Fruit fly (Drosophila melanogaster) whole organism, embryonic: Measurements from ENCODE around the gene Indy.

ENCODE experiments used
- Abd-B ChIP-seq: fragments of 200-800 bp; sonication (Bioruptor generic); optimal IDR thresholded peaks from 2 replicates; lab custom pipeline; 2018; ENCODE audit warnings: missing biosample characterization, mild to moderate bottlenecking, missing genetic modification characterization, moderate library complexity
- Adf1 ChIP-seq: fragments of 200-800 bp; sonication (Bioruptor generic); IDR thresholded peaks from 2 replicates; pipeline ENCODE4 v1.3.6; 2022; ENCODE audit warnings: missing biosample characterization, missing genetic modification characterization
- Atf3 ChIP-seq: fragments of 200-800 bp; sonication (Bioruptor generic); optimal IDR thresholded peaks from 3 replicates; lab custom pipeline; 2016; ENCODE audit warnings: missing biosample characterization, missing genetic modification characterization
- Bgb ChIP-seq: fragments of 200-800 bp; sonication (Bioruptor generic); IDR thresholded peaks from 2 replicates; pipeline ENCODE4 v1.3.6; 2022; ENCODE audit warnings: missing biosample characterization, missing genetic modification characterization; ENCODE audit not compliant: partially characterized antibody
- Blimp-1 ChIP-seq: fragments of 200-800 bp; sonication (Bioruptor generic); optimal IDR thresholded peaks from 3 replicates; lab custom pipeline; 2018; ENCODE audit warnings: missing biosample characterization, missing genetic modification characterization, mild to moderate bottlenecking, moderate library complexity, missing genetic modification reagents
- CG10209 ChIP-seq: fragments of 200-800 bp; sonication (Bioruptor generic); optimal IDR thresholded peaks from 3 replicates; lab custom pipeline; 2017; ENCODE audit warnings: missing biosample characterization, mild to moderate bottlenecking, missing genetic modification characterization, missing genetic modification reagents
- CG10431 ChIP-seq: fragments of 200-800 bp; sonication (Bioruptor generic); optimal IDR thresholded peaks from 3 replicates; lab custom pipeline; 2018; ENCODE audit warnings: missing biosample characterization, mild to moderate bottlenecking, missing genetic modification characterization
- CG11456 ChIP-seq: fragments of 200-800 bp; sonication (Bioruptor generic); IDR thresholded peaks from 3 replicates; pipeline ENCODE4 v1.3.6; 2022; ENCODE audit warnings: missing biosample characterization, missing genetic modification characterization
- CG12155 ChIP-seq: fragments of 200-800 bp; sonication (Bioruptor generic); optimal IDR thresholded peaks from 3 replicates; lab custom pipeline; 2016; ENCODE audit warnings: missing biosample characterization, missing genetic modification characterization
- CG14710 ChIP-seq: fragments of 200-800 bp; sonication (Bioruptor generic); optimal IDR thresholded peaks from 3 replicates; lab custom pipeline; 2019; ENCODE audit warnings: missing biosample characterization, mild to moderate bottlenecking, missing genetic modification characterization, moderate library complexity
- CG15269 ChIP-seq: fragments of 200-800 bp; sonication (Bioruptor generic); optimal IDR thresholded peaks from 2 replicates; lab custom pipeline; 2018; ENCODE audit warnings: missing biosample characterization, mild to moderate bottlenecking, missing genetic modification characterization, moderate library complexity
- CG17361 ChIP-seq: fragments of 200-800 bp; sonication (Bioruptor generic); IDR thresholded peaks from 3 replicates; pipeline ENCODE4 v1.3.6; 2022; ENCODE audit warnings: missing biosample characterization, missing genetic modification characterization
- CG18262 ChIP-seq: fragments of 200-800 bp; optimal IDR thresholded peaks from 3 replicates; lab custom pipeline; 2019; ENCODE audit warnings: missing biosample characterization, mild to moderate bottlenecking, missing genetic modification characterization, moderate library complexity
- CG18599 ChIP-seq: fragments of 200-800 bp; sonication (Bioruptor generic); optimal IDR thresholded peaks from 3 replicates; lab custom pipeline; 2017; ENCODE audit warnings: missing biosample characterization, missing genetic modification characterization, mild to moderate bottlenecking, moderate library complexity, missing genetic modification reagents
- CG2678 ChIP-seq: fragments of 200-800 bp; sonication (Bioruptor generic); optimal IDR thresholded peaks from 3 replicates; lab custom pipeline; 2019; ENCODE audit warnings: missing biosample characterization, mild to moderate bottlenecking, missing genetic modification characterization, moderate library complexity
- CG2712 ChIP-seq: fragments of 200-800 bp; optimal IDR thresholded peaks from 3 replicates; lab custom pipeline; 2019; ENCODE audit warnings: missing biosample characterization, mild to moderate bottlenecking, missing genetic modification characterization, moderate library complexity
- CG2875 ChIP-seq: fragments of 200-800 bp; sonication (Bioruptor generic); optimal IDR thresholded peaks from 2 replicates; lab custom pipeline; 2017; ENCODE audit warnings: missing biosample characterization, mild to moderate bottlenecking, missing genetic modification characterization, missing genetic modification reagents
- CG31441 ChIP-seq: fragments of 200-800 bp; sonication (Bioruptor generic); IDR thresholded peaks from 2 replicates; pipeline ENCODE4 v1.3.6; 2022; ENCODE audit warnings: missing biosample characterization, missing genetic modification characterization
- CG34376 ChIP-seq: fragments of 200-800 bp; sonication (Bioruptor generic); optimal IDR thresholded peaks from 2 replicates; lab custom pipeline; 2018; ENCODE audit warnings: missing biosample characterization, mild to moderate bottlenecking, missing genetic modification characterization
- CG4404 ChIP-seq: fragments of 200-800 bp; sonication (Bioruptor generic); IDR thresholded peaks from 2 replicates; pipeline ENCODE4 v1.3.6; 2022; ENCODE audit warnings: missing biosample characterization, missing genetic modification characterization
- CG5953 ChIP-seq: fragments of 200-800 bp; sonication (Bioruptor generic); IDR thresholded peaks from 2 replicates; pipeline ENCODE4 v1.3.6; 2022; ENCODE audit warnings: missing biosample characterization, missing genetic modification characterization
- CG6272 ChIP-seq: fragments of 200-800 bp; sonication (Bioruptor generic); IDR thresholded peaks from 2 replicates; pipeline ENCODE4 v1.3.6; 2022; ENCODE audit warnings: missing biosample characterization, missing genetic modification characterization
- CG6654 ChIP-seq: fragments of 200-800 bp; sonication (Bioruptor generic); optimal IDR thresholded peaks from 2 replicates; lab custom pipeline; 2017; ENCODE audit warnings: missing biosample characterization, mild to moderate bottlenecking, missing genetic modification characterization
- CG7556 ChIP-seq: fragments of 200-800 bp; sonication (Bioruptor generic); optimal IDR thresholded peaks from 2 replicates; lab custom pipeline; 2017; ENCODE audit warnings: missing biosample characterization, mild to moderate bottlenecking, missing genetic modification characterization
- CTCF ChIP-seq: fragments of 200-800 bp; sonication (Bioruptor generic); optimal IDR thresholded peaks from 2 replicates; lab custom pipeline; 2017; ENCODE audit warnings: missing biosample characterization, mild to moderate bottlenecking, missing genetic modification characterization, moderate library complexity
- CkIIα-i1 ChIP-seq: fragments of 200-800 bp; sonication (Bioruptor generic); IDR thresholded peaks from 2 replicates; pipeline ENCODE4 v1.3.6; 2022; ENCODE audit warnings: missing biosample characterization, missing genetic modification characterization
- Dek ChIP-seq: fragments of 200-800 bp; sonication (Bioruptor generic); optimal IDR thresholded peaks from 3 replicates; lab custom pipeline; 2019; ENCODE audit warnings: missing biosample characterization, mild to moderate bottlenecking, missing genetic modification characterization, moderate library complexity
- ERR ChIP-seq: fragments of 200-800 bp; sonication (Bioruptor generic); optimal IDR thresholded peaks from 2 replicates; lab custom pipeline; 2016; ENCODE audit warnings: missing biosample characterization, missing genetic modification characterization
- HmgZ ChIP-seq: fragments of 200-800 bp; sonication (Bioruptor generic); optimal IDR thresholded peaks from 2 replicates; lab custom pipeline; 2018; ENCODE audit warnings: missing biosample characterization, mild to moderate bottlenecking, missing genetic modification characterization
- Hr51 ChIP-seq, 2 experiments: fragments of 200-800 bp; sonication (Bioruptor generic); optimal IDR thresholded peaks; 2 replicates in 1 of 2; 3 replicates in 1 of 2; lab custom pipeline; 2016 to 2018; ENCODE audit warnings: missing biosample characterization in 2 of 2, missing genetic modification characterization in 2 of 2, mild to moderate bottlenecking in 1 of 2, moderate library complexity in 1 of 2
- Pdp1 ChIP-seq, 2 experiments: fragments of 200-800 bp; sonication (Bioruptor generic); optimal IDR thresholded peaks; 3 replicates each; lab custom pipeline; 2016; ENCODE audit warnings: missing biosample characterization in 2 of 2, missing genetic modification characterization in 2 of 2, mild to moderate bottlenecking in 1 of 2, moderate library complexity in 1 of 2
- Spps ChIP-seq: fragments of 200-800 bp; sonication (Bioruptor generic); optimal IDR thresholded peaks from 2 replicates; lab custom pipeline; 2018; ENCODE audit warnings: missing biosample characterization, mild to moderate bottlenecking, missing genetic modification characterization
- cg ChIP-seq: fragments of 200-800 bp; sonication (Bioruptor generic); optimal IDR thresholded peaks from 3 replicates; lab custom pipeline; 2019; ENCODE audit warnings: missing biosample characterization, mild to moderate bottlenecking, missing genetic modification characterization, moderate library complexity
- crc ChIP-seq: fragments of 200-800 bp; sonication (Bioruptor generic); optimal IDR thresholded peaks from 2 replicates; lab custom pipeline; 2016; ENCODE audit warnings: missing biosample characterization, missing genetic modification characterization
- gcm2 ChIP-seq: fragments of 200-800 bp; sonication (Bioruptor generic); optimal IDR thresholded peaks from 2 replicates; lab custom pipeline; 2016; ENCODE audit warnings: missing biosample characterization, missing genetic modification characterization
- hkb ChIP-seq, 2 experiments: fragments of 200-800 bp in 1 of 2; fragments of >200 bp in 1 of 2; sonication (Bioruptor generic) in 1 of 2; IDR thresholded peaks in 1 of 2; optimal IDR thresholded peaks in 1 of 2; 2 replicates each; pipeline versions ENCODE4 v1.3.6 to Lab custom; 2017 to 2022; ENCODE audit warnings: missing biosample characterization in 1 of 2, missing genetic modification characterization in 1 of 2
- ind ChIP-seq: fragments of 200-800 bp; sonication (Bioruptor generic); optimal IDR thresholded peaks from 3 replicates; lab custom pipeline; 2016; ENCODE audit warnings: missing biosample characterization, missing genetic modification characterization
- jing ChIP-seq: fragments of 200-800 bp; sonication (Bioruptor generic); optimal IDR thresholded peaks from 2 replicates; lab custom pipeline; 2018; ENCODE audit warnings: missing biosample characterization, mild to moderate bottlenecking, missing genetic modification characterization
- mam ChIP-seq: fragments of 200-800 bp; sonication (Bioruptor generic); optimal IDR thresholded peaks from 3 replicates; lab custom pipeline; 2016; ENCODE audit warnings: missing biosample characterization, missing genetic modification characterization
- mirr ChIP-seq: fragments of 200-800 bp; sonication (Bioruptor generic); optimal IDR thresholded peaks from 3 replicates; lab custom pipeline; 2018; ENCODE audit warnings: missing biosample characterization, mild to moderate bottlenecking, missing genetic modification characterization
- oc ChIP-seq: fragments of 200-800 bp; sonication (Bioruptor generic); optimal IDR thresholded peaks from 2 replicates; lab custom pipeline; 2018; ENCODE audit warnings: missing biosample characterization, mild to moderate bottlenecking, missing genetic modification characterization, moderate library complexity
- pnt ChIP-seq: fragments of 200-800 bp; sonication (Bioruptor generic); optimal IDR thresholded peaks from 3 replicates; lab custom pipeline; 2016; ENCODE audit warnings: missing biosample characterization, missing genetic modification characterization
- salm ChIP-seq: fragments of 200-800 bp; sonication (Bioruptor generic); optimal IDR thresholded peaks from 2 replicates; lab custom pipeline; 2018; ENCODE audit warnings: missing biosample characterization, mild to moderate bottlenecking, missing genetic modification characterization
- sens ChIP-seq: fragments of 200-800 bp; sonication (Bioruptor generic); peaks from one replicate; lab custom pipeline; 2016; ENCODE audit warnings: missing biosample characterization, missing genetic modification characterization
- shn ChIP-seq: fragments of 200-800 bp; sonication (Bioruptor generic); optimal IDR thresholded peaks from 3 replicates; lab custom pipeline; 2016; ENCODE audit warnings: missing biosample characterization, missing genetic modification characterization
- sna ChIP-seq: fragments of 200-800 bp; sonication (Bioruptor generic); IDR thresholded peaks from 2 replicates; pipeline ENCODE4 v1.3.6; 2022; ENCODE audit warnings: missing biosample characterization, missing genetic modification characterization; ENCODE audit not compliant: partially characterized antibody
- sug ChIP-seq: fragments of 200-800 bp; optimal IDR thresholded peaks from 2 replicates; lab custom pipeline; 2019; ENCODE audit warnings: missing biosample characterization, mild to moderate bottlenecking, missing genetic modification characterization, moderate library complexity
- tll ChIP-seq, 2 experiments: fragments of 200-800 bp in 1 of 2; fragments of >200 bp in 1 of 2; sonication (Bioruptor generic) in 1 of 2; optimal IDR thresholded peaks; 2 replicates each; lab custom pipeline; 2017 to 2019; ENCODE audit warnings: missing biosample characterization in 2 of 2, missing genetic modification characterization in 2 of 2, mild to moderate bottlenecking in 1 of 2, moderate library complexity in 1 of 2
- yki ChIP-seq: fragments of >200 bp; optimal IDR thresholded peaks from 3 replicates; lab custom pipeline; 2018

Gene Indy

DNA sequence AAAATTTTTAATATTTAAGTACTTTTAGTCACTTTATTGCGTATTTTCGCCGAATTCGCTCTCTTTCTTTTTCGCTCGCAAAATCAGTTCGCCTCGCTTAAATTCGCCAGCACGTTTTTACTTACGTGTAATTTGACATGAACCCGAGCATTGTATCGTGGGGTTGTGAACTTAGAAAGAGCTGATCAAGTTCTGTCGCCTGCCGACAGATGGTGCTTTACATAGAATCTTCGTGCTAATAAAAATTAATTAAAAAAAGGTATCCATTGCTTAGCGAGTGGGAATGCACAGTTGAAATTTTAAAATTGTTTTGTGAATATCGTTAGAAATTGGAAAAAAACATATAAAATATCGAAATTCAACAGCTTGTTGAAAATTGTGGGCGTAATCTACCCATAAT is 2.4 kb upstream of the Indy start (continued):
- TF ChIP-seq hkb (optimal IDR thresholded peaks at IDR 0.05; lab: Kevin White, UChicago) (peak; percentile 24), hkb (GFP tag; IDR thresholded peaks at IDR 0.05; lab: Robert Waterston, UW) (peak; percentile 51; the same call in 1 of the 2 replicates), pnt (GFP tag; lab: Kevin White, UChicago) (no peak), salm (peak; percentile 34), CG2875 (GFP tag; lab: Kevin White, UChicago) (peak; percentile 61), sna (no peak), CG4404 (GFP tag; lab: Robert Waterston, UW) (no peak), Dek (tag; lab: Kevin White, UChicago) (peak; percentile 63), CG18599 (no peak), oc (tag; lab: Kevin White, UChicago) (peak; percentile 30), mam (GFP tag; lab: Kevin White, UChicago) (peak; percentile 63), CG10209 (GFP tag; lab: Kevin White, UChicago) (peak; percentile 67), sug (tag; lab: Kevin White, UChicago) (no peak), Blimp-1 (GFP tag; lab: Kevin White, UChicago) (no peak), Hr51 (GFP tag; optimal IDR thresholded peaks at IDR 0.05; lab: Kevin White, UChicago) (peak in 1 of 2 experiments; percentile 77), CG6272 (GFP tag; lab: Robert Waterston, UW) (no peak), CG7556 (GFP tag; lab: Kevin White, UChicago) (no peak), Pdp1 (GFP tag; optimal IDR thresholded peaks at IDR 0.05; lab: Kevin White, UChicago) (peak in 1 of 2 experiments; percentile 50), ERR (GFP tag; lab: Kevin White, UChicago) (peak; percentile 16), CG2678 (tag; lab: Kevin White, UChicago) (no peak), tll (GFP tag; optimal IDR thresholded peaks at IDR 0.05; lab: Kevin White, UChicago) (no peak), jing (GFP tag; lab: Kevin White, UChicago) (peak; percentile 16), ind (GFP tag; lab: Kevin White, UChicago) (peak; percentile 60), HmgZ (tag; lab: Kevin White, UChicago) (peak; percentile 78), shn (GFP tag; lab: Kevin White, UChicago) (no peak), Atf3 (GFP tag; lab: Kevin White, UChicago) (no peak), gcm2 (peak; percentile 21)

DNA sequence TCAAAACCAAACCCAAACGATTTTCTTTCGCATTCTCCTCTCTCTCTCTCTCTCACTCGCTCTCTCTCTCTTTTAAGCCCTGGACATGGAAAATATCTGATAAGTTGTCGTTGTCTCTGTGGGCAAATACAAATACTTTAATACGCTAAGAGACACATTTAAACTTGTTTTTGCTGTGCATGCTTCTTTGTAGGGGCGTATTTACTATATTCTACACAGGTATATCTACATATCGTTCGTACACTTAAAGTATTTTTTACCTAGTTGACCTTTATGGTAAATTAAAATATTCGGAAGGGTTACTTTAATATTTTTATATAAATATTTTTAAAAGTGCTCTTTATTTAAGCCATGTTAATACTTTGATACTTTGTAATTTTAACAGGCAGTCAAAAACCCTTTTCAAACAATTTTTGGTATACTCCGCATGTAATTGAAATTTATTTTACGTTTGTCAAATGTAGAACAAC is 240 bp upstream of the Indy start:
- TF ChIP-seq Spps (tag; lab: Kevin White, UChicago) = no peak
- no peak for TF ChIP-seq CG6654 (GFP tag; lab: Kevin White, UChicago)
- no peak for TF ChIP-seq CG10431 (GFP tag; lab: Kevin White, UChicago)
- TF ChIP-seq cg = peak; percentile 45
- TF ChIP-seq CkIIα-i1 (GFP tag; lab: Robert Waterston, UW) = no peak
- TF ChIP-seq CG15269 (tag; lab: Kevin White, UChicago) = peak; percentile 13
- peak; percentile 52 for TF ChIP-seq CG31441 (GFP tag; lab: Robert Waterston, UW)
- peak; percentile 80 for TF ChIP-seq CTCF (GFP tag; lab: Kevin White, UChicago)
- TF ChIP-seq CG17361 = no peak
- TF ChIP-seq Abd-B = no peak
- TF ChIP-seq CG2678 (tag; lab: Kevin White, UChicago) = peak; percentile 29
- no peak for TF ChIP-seq gcm2
- TF ChIP-seq CG11456 = no peak
- TF ChIP-seq mam (GFP tag; lab: Kevin White, UChicago) = no peak
- peak; percentile 20 for TF ChIP-seq sug (tag; lab: Kevin White, UChicago)
- peak; percentile 40 for TF ChIP-seq yki (lab: Kevin White, UChicago)
- TF ChIP-seq mirr (GFP tag; lab: Kevin White, UChicago) = peak; percentile 45
- peak; percentile 28 for TF ChIP-seq CG18262
- no peak for TF ChIP-seq Adf1 (GFP tag; lab: Robert Waterston, UW)
- TF ChIP-seq CG14710 = peak; percentile 25
- peak; percentile 12 for TF ChIP-seq CG2712 (tag; lab: Kevin White, UChicago)
- peak; percentile 9; the same call in 1 of the 2 replicates for TF ChIP-seq Bgb (GFP tag; lab: Robert Waterston, UW)
- TF ChIP-seq sens (GFP tag; lab: Kevin White, UChicago) = peak; percentile 38
- peak; percentile 10 for TF ChIP-seq CG34376 (GFP tag; lab: Kevin White, UChicago)
- no peak for TF ChIP-seq crc (GFP tag; lab: Kevin White, UChicago)
- no peak for TF ChIP-seq CG12155 (GFP tag; lab: Kevin White, UChicago)
- TF ChIP-seq CG5953 (GFP tag; lab: Robert Waterston, UW) = no peak
